Fruit fly (Drosophila melanogaster): ENCODE measurements around the gene Itpr.

Gene Itpr

DNA sequence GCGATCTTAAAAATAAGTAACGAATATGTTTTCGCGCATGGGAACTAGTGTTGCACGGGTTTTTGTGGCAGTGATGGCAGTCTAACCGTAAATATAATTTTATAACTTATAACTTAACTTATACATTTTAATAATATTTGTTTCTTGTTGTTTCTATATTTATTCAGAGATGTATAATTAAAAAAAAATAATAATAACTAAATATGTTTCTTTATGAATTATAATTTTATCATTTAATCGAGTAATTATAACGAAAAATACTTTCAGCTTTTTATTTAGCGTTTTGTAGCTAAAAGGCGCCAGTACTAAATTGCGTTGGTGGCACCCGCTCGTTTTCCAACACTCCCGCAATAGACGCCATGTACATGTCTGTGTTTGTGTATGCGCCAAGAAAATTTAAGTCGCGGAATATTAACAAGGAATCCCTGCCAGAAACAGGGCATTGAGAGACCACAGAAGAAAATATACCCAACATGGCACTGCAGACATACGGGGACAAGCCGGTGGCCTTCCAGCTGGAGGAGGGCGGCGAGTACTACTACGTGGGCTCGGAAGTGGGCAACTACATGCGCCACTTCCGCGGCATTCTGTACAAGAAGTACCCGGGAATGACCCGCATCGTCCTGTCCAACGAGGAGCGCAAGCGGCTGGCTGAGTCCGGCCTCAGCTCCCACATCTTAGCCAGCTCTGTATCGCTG lies 46.2 kb upstream of the Itpr start, which contains the start of the genes mRpL44 and Snr1 (continued):
- no peak; the same call in 1 of the 2 replicates for TF ChIP-seq slbo (GFP tag; IDR thresholded peaks at IDR 0.05)
- no peak for TF ChIP-seq chinmo (GFP tag; IDR thresholded peaks at IDR 0.05; ENCODE audit: partially characterized antibody)
- TF ChIP-seq Hr39 (optimal IDR thresholded peaks at IDR 0.05) = no peak
- TF ChIP-seq Trl (optimal IDR thresholded peaks at IDR 0.05) = no peak
- no peak for TF ChIP-seq Trl (GFP tag; optimal IDR thresholded peaks at IDR 0.05)
- TF ChIP-seq prd (optimal IDR thresholded peaks at IDR 0.05) = no peak
- no peak for TF ChIP-seq prd (GFP tag; IDR thresholded peaks at IDR 0.05)
- no peak for TF ChIP-seq CG7271 (tag; optimal IDR thresholded peaks at IDR 0.05)
- TF ChIP-seq CG14441 (GFP tag; IDR thresholded peaks at IDR 0.05) = no peak
- no peak for TF ChIP-seq ato (GFP tag; IDR thresholded peaks at IDR 0.05; ENCODE audit: partially characterized antibody)
- peak; percentile 76 for TF ChIP-seq CG9437 (GFP tag; optimal IDR thresholded peaks at IDR 0.05)
- TF ChIP-seq Six4 (GFP tag; optimal IDR thresholded peaks at IDR 0.05) = no peak
- peak; percentile 83 for TF ChIP-seq ewg (GFP tag; optimal IDR thresholded peaks at IDR 0.05)
- TF ChIP-seq cad (GFP tag; optimal IDR thresholded peaks at IDR 0.05) = no peak
- no peak for TF ChIP-seq mam (GFP tag; optimal IDR thresholded peaks at IDR 0.05)
- peak; percentile 85 for TF ChIP-seq YL-1 (GFP tag; optimal IDR thresholded peaks at IDR 0.05)
- TF ChIP-seq CG9932 (GFP tag; IDR thresholded peaks at IDR 0.05) = peak; percentile 63
- no peak for TF ChIP-seq unc-4 (GFP tag; IDR thresholded peaks at IDR 0.05; ENCODE audit: partially characterized antibody)
- no peak for TF ChIP-seq gcm2 (GFP tag; optimal IDR thresholded peaks at IDR 0.05)
- TF ChIP-seq MESR4 (GFP tag; optimal IDR thresholded peaks at IDR 0.05) = peak; percentile 84
- no peak for TF ChIP-seq CG10654 (GFP tag; optimal IDR thresholded peaks at IDR 0.05)
- no peak for TF ChIP-seq CG15073 (GFP tag; optimal IDR thresholded peaks at IDR 0.05)
- peak; percentile 42 for TF ChIP-seq CG34376 (GFP tag; optimal IDR thresholded peaks at IDR 0.05)
- TF ChIP-seq BEAF-32 (GFP tag; optimal IDR thresholded peaks at IDR 0.05) = peak; percentile 22
- TF ChIP-seq CG15696 (tag; optimal IDR thresholded peaks at IDR 0.05) = peak; percentile 47
- no peak for TF ChIP-seq esg (GFP tag; conservative IDR thresholded peaks at IDR 0.05)
- TF ChIP-seq tna (GFP tag; IDR thresholded peaks at IDR 0.05; ENCODE audit: partially characterized antibody) = no peak
- TF ChIP-seq bowl (GFP tag; IDR thresholded peaks at IDR 0.05) = no peak
- no peak for TF ChIP-seq Ada2b (GFP tag; IDR thresholded peaks at IDR 0.05)
- no peak for TF ChIP-seq schlank (tag; optimal IDR thresholded peaks at IDR 0.05)
- no peak for TF ChIP-seq GATAe (GFP tag; conservative IDR thresholded peaks at IDR 0.05)
- TF ChIP-seq CG4707 (GFP tag; optimal IDR thresholded peaks at IDR 0.05) = no peak
- no peak for TF ChIP-seq B-H1 (GFP tag; IDR thresholded peaks at IDR 0.05)
- TF ChIP-seq CG7556 (GFP tag; optimal IDR thresholded peaks at IDR 0.05) = no peak
- TF ChIP-seq CG2120 (GFP tag; optimal IDR thresholded peaks at IDR 0.05) = peak; percentile 29
- TF ChIP-seq H2.0 (GFP tag; IDR thresholded peaks at IDR 0.05) = no peak
- TF ChIP-seq CG32772 (GFP tag; IDR thresholded peaks at IDR 0.05) = no peak
- peak; percentile 36 for TF ChIP-seq HmgZ (tag; optimal IDR thresholded peaks at IDR 0.05)
- peak; percentile 40 for TF ChIP-seq Abd-B (GFP tag; optimal IDR thresholded peaks at IDR 0.05)
- TF ChIP-seq inv (GFP tag; IDR thresholded peaks at IDR 0.05; ENCODE audit: partially characterized antibody) = 0 out of 2 replicates have a peak, but pooled peaks have one; percentile 8
- no peak for TF ChIP-seq CG6813 (GFP tag; optimal IDR thresholded peaks at IDR 0.05)
- no peak for TF ChIP-seq Mrtf (GFP tag; IDR thresholded peaks at IDR 0.05)
- peak; percentile 41 for TF ChIP-seq tin (GFP tag; optimal IDR thresholded peaks at IDR 0.05)
- no peak for TF ChIP-seq yki (optimal IDR thresholded peaks at IDR 0.05)
- TF ChIP-seq Lim3 (GFP tag; IDR thresholded peaks at IDR 0.05) = no peak
- TF ChIP-seq Poxn (GFP tag; IDR thresholded peaks at IDR 0.05) = no peak
- TF ChIP-seq CG6854 (GFP tag; optimal IDR thresholded peaks at IDR 0.05) = no peak
- no peak for TF ChIP-seq CG4282 (GFP tag; optimal IDR thresholded peaks at IDR 0.05)
- TF ChIP-seq Sin3A (optimal IDR thresholded peaks at IDR 0.05) = no peak
- no peak for TF ChIP-seq Hr51 (GFP tag; optimal IDR thresholded peaks at IDR 0.05)
- peak; percentile 45 for TF ChIP-seq CG9727 (GFP tag; optimal IDR thresholded peaks at IDR 0.05)
- TF ChIP-seq gt (GFP tag; IDR thresholded peaks at IDR 0.05) = no peak
